Fruit fly (Drosophila melanogaster) whole organism, prepupa: ENCODE measurements around the gene PVRAP.

Experiments used
- CG6808 ChIP-seq: fragments of 200-800 bp; sonication (Bioruptor generic); optimal IDR thresholded peaks from 3 replicates; lab custom pipeline; 2017; ENCODE audit warnings: missing biosample characterization, missing genetic modification characterization, mild to moderate bottlenecking, moderate library complexity, missing genetic modification reagents
- CG6854 ChIP-seq: fragments of 200-800 bp; sonication (Bioruptor generic); optimal IDR thresholded peaks from 2 replicates; lab custom pipeline; 2017; ENCODE audit warnings: missing biosample characterization, mild to moderate bottlenecking, missing genetic modification characterization
- CG8632 ChIP-seq: fragments of 200-800 bp; sonication (Bioruptor generic); optimal IDR thresholded peaks from 3 replicates; lab custom pipeline; 2016; ENCODE audit warnings: missing biosample characterization, missing genetic modification characterization
- Eip93F ChIP-seq: fragments of 200-800 bp; sonication (Bioruptor generic); optimal IDR thresholded peaks from 2 replicates; lab custom pipeline; 2016; ENCODE audit warnings: missing biosample characterization, mild to moderate bottlenecking, missing genetic modification characterization
- Lpt ChIP-seq: fragments of 200-800 bp; sonication (Bioruptor generic); optimal IDR thresholded peaks from 3 replicates; lab custom pipeline; 2016; ENCODE audit warnings: missing biosample characterization, missing genetic modification characterization
- fd85E ChIP-seq: fragments of 200-800 bp; sonication (Bioruptor generic); optimal IDR thresholded peaks from 3 replicates; lab custom pipeline; 2016; ENCODE audit warnings: missing biosample characterization, missing genetic modification characterization
- pdm3 ChIP-seq: fragments of 200-800 bp; sonication (Bioruptor generic); optimal IDR thresholded peaks from 3 replicates; lab custom pipeline; 2016; ENCODE audit warnings: missing biosample characterization, missing genetic modification characterization
- topi ChIP-seq: fragments of 200-800 bp; sonication (Bioruptor generic); optimal IDR thresholded peaks from 3 replicates; lab custom pipeline; 2016; ENCODE audit warnings: missing biosample characterization, missing genetic modification characterization

DNA sequence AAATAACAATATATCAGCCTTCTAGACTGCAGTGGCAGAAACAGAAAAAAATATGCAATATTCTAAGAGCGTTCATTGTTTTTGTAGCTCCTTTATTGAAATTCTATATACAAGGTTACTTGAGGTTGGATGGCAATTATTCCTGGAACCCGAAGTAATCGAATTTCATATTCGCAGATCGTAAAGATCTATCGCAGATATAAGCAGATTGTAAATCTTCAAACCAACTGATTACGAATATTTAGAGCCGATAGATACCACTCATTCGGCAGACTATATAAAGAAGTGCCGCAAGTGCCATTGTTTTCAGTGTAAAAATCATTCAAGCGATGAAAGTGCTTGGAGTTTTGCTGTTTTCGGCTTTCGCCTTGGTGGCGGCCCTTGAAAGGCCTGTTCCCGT lies 55.0 kb downstream of the PVRAP start, which contains the start of gene Jon65Aii:
- TF ChIP-seq topi (GFP tag; lab: Kevin White, UChicago) (no peak), Eip93F (GFP tag; lab: Kevin White, UChicago) (no peak), pdm3 (no peak), CG8632 (no peak), CG6854 (GFP tag; lab: Kevin White, UChicago) (no peak), CG6808 (GFP tag; lab: Kevin White, UChicago) (no peak), fd85E (no peak), Lpt (no peak)
